Fruit fly (Drosophila melanogaster) whole organism, wandering third instar larva: Measurements from ENCODE around the gene Ndc1.

Source experiments
- Abd-B ChIP-seq: fragments of >200 bp; optimal IDR thresholded peaks from 2 replicates; lab custom pipeline; 2017; ENCODE audit warnings: missing biosample characterization, missing genetic modification characterization
- CG32264 ChIP-seq: fragments of 200-800 bp; sonication (Bioruptor generic); optimal IDR thresholded peaks from 2 replicates; lab custom pipeline; 2016; ENCODE audit warnings: missing biosample characterization, missing genetic modification characterization
- CG9705 ChIP-seq: fragments of 200-800 bp; sonication (Bioruptor generic); optimal IDR thresholded peaks from 2 replicates; lab custom pipeline; 2018; ENCODE audit warnings: missing biosample characterization, mild to moderate bottlenecking, missing genetic modification characterization
- CrebA ChIP-seq: fragments of 200-800 bp; sonication (Bioruptor generic); optimal IDR thresholded peaks from 2 replicates; lab custom pipeline; 2016; ENCODE audit warnings: missing biosample characterization, mild to moderate bottlenecking, missing genetic modification characterization, borderline replicate concordance
- Dfd ChIP-seq: fragments of >200 bp; optimal IDR thresholded peaks from 2 replicates; lab custom pipeline; 2017; ENCODE audit warnings: missing biosample characterization, missing genetic modification characterization
- Dif ChIP-seq: fragments of 200-275, 200-300 bp; sonication (Bioruptor generic); optimal IDR thresholded peaks from 2 replicates; lab custom pipeline; 2018; ENCODE audit warnings: missing biosample characterization, missing genetic modification characterization; ENCODE audit not compliant: partially characterized antibody
- GATAd ChIP-seq: sonication (Bioruptor generic); optimal IDR thresholded peaks from 2 replicates; lab custom pipeline; 2016; ENCODE audit warnings: missing biosample characterization, missing genetic modification characterization
- HLH106 ChIP-seq: fragments of 200-800 bp; optimal IDR thresholded peaks from 3 replicates; lab custom pipeline; 2019; ENCODE audit warnings: missing biosample characterization, mild to moderate bottlenecking, missing genetic modification characterization, moderate library complexity
- Hnf4 ChIP-seq: fragments of 200-800 bp; sonication (Bioruptor generic); optimal IDR thresholded peaks from 2 replicates; lab custom pipeline; 2016; ENCODE audit warnings: missing biosample characterization, mild to moderate bottlenecking, missing genetic modification characterization
- Hr78 ChIP-seq: fragments of >200 bp; optimal IDR thresholded peaks from 2 replicates; lab custom pipeline; 2017; ENCODE audit warnings: missing biosample characterization, missing genetic modification characterization
- Hr83 ChIP-seq: fragments of 200-300 bp; sonication (Bioruptor generic); optimal IDR thresholded peaks from 2 replicates; lab custom pipeline; 2016; ENCODE audit warnings: missing biosample characterization, mild to moderate bottlenecking, missing genetic modification characterization, moderate library complexity; ENCODE audit not compliant: poor library complexity, severe bottlenecking
- Jra ChIP-seq: sonication (Bioruptor generic); optimal IDR thresholded peaks from 2 replicates; lab custom pipeline; 2016; ENCODE audit warnings: missing biosample characterization, missing genetic modification characterization
- Mio ChIP-seq: sonication (Bioruptor generic); optimal IDR thresholded peaks from 2 replicates; lab custom pipeline; 2016; ENCODE audit warnings: missing biosample characterization, missing genetic modification characterization
- Myc ChIP-seq: fragments of >200 bp; optimal IDR thresholded peaks from 2 replicates; lab custom pipeline; 2017
- N ChIP-seq: fragments of >200 bp; optimal IDR thresholded peaks from 2 replicates; lab custom pipeline; 2018; ENCODE audit warnings: missing biosample characterization, missing external identifiers, missing genetic modification characterization
- OdsH ChIP-seq: fragments of 200-800 bp; sonication (Bioruptor generic); optimal IDR thresholded peaks from 2 replicates; lab custom pipeline; 2016; ENCODE audit warnings: missing biosample characterization, mild to moderate bottlenecking, missing genetic modification characterization
- Rel ChIP-seq, 2 experiments: fragments of 200-800 bp; sonication (Bioruptor generic) in 1 of 2; optimal IDR thresholded peaks; 2 replicates in 1 of 2; 3 replicates in 1 of 2; lab custom pipeline; 2016 to 2019; ENCODE audit warnings: mild to moderate bottlenecking in 2 of 2, missing biosample characterization in 2 of 2, missing genetic modification characterization in 2 of 2, moderate library complexity in 1 of 2
- Sp1 ChIP-seq: fragments of 200-800 bp; sonication (Bioruptor generic); optimal IDR thresholded peaks from 3 replicates; lab custom pipeline; 2019; ENCODE audit warnings: missing biosample characterization, mild to moderate bottlenecking, missing genetic modification characterization, moderate library complexity
- Vsx2 ChIP-seq: fragments of 200-300, 225-300 bp; sonication (Bioruptor generic); optimal IDR thresholded peaks from 2 replicates; lab custom pipeline; 2018; ENCODE audit warnings: missing biosample characterization, missing genetic modification characterization; ENCODE audit not compliant: partially characterized antibody
- br ChIP-seq: fragments of 200-800 bp; sonication (Bioruptor generic); optimal IDR thresholded peaks from 2 replicates; lab custom pipeline; 2016; ENCODE audit warnings: missing biosample characterization, missing genetic modification characterization
- brk ChIP-seq: fragments of 200-800 bp; sonication (Bioruptor generic); optimal IDR thresholded peaks from 2 replicates; lab custom pipeline; 2016; ENCODE audit warnings: missing biosample characterization, mild to moderate bottlenecking, missing genetic modification characterization
- dl ChIP-seq, 2 experiments: fragments of 175-275, 200-275 bp in 1 of 2; fragments of 200-275 bp in 1 of 2; sonication (Bioruptor generic); optimal IDR thresholded peaks; lab custom pipeline; 2018; ENCODE audit warnings: mild to moderate bottlenecking in 2 of 2, missing biosample characterization in 2 of 2, missing genetic modification characterization in 2 of 2, moderate library complexity in 2 of 2; ENCODE audit not compliant: partially characterized antibody in 2 of 2, insufficient read depth in 1 of 2
- dmrt93B ChIP-seq: fragments of 200-800 bp; sonication (Bioruptor generic); optimal IDR thresholded peaks from 2 replicates; lab custom pipeline; 2018; ENCODE audit warnings: missing biosample characterization, mild to moderate bottlenecking, missing genetic modification characterization
- dsf ChIP-seq: sonication (Bioruptor generic); optimal IDR thresholded peaks from 2 replicates; lab custom pipeline; 2016; ENCODE audit warnings: missing biosample characterization, missing genetic modification characterization, borderline replicate concordance
- ey ChIP-seq: fragments of 200-800 bp; sonication (Bioruptor generic); optimal IDR thresholded peaks from 2 replicates; lab custom pipeline; 2016; ENCODE audit warnings: missing biosample characterization, missing genetic modification characterization
- foxo ChIP-seq, 2 experiments: fragments of 200-800 bp; sonication (Bioruptor generic); optimal IDR thresholded peaks; 2 replicates in 1 of 2; 3 replicates in 1 of 2; lab custom pipeline; 2016 to 2017; ENCODE audit warnings: missing biosample characterization in 2 of 2, missing genetic modification characterization in 2 of 2
- fru ChIP-seq: fragments of 200-800 bp; sonication (Bioruptor generic); optimal IDR thresholded peaks from 3 replicates; lab custom pipeline; 2016; ENCODE audit warnings: missing biosample characterization, mild to moderate bottlenecking, missing genetic modification characterization
- h ChIP-seq: fragments of 200-800 bp; sonication (Bioruptor generic); optimal IDR thresholded peaks from 3 replicates; lab custom pipeline; 2016; ENCODE audit warnings: missing biosample characterization, mild to moderate bottlenecking, missing genetic modification characterization
- jim ChIP-seq: fragments of 175-275, 200-325 bp; sonication (Bioruptor generic); optimal IDR thresholded peaks from 2 replicates; lab custom pipeline; 2016; ENCODE audit warnings: missing biosample characterization, mild to moderate bottlenecking, missing genetic modification characterization
- lola ChIP-seq: fragments of >200 bp; optimal IDR thresholded peaks from 2 replicates; lab custom pipeline; 2017; ENCODE audit warnings: missing biosample characterization, missing genetic modification characterization
- pan ChIP-seq: fragments of >200 bp; optimal IDR thresholded peaks from 2 replicates; lab custom pipeline; 2017
- psq ChIP-seq: fragments of 200-800 bp; sonication (Bioruptor generic); optimal IDR thresholded peaks from 3 replicates; lab custom pipeline; 2017; ENCODE audit warnings: missing biosample characterization, mild to moderate bottlenecking, missing genetic modification characterization, moderate library complexity
- rgr ChIP-seq: fragments of 200-800 bp; sonication (Bioruptor generic); optimal IDR thresholded peaks from 3 replicates; lab custom pipeline; 2016; ENCODE audit warnings: missing biosample characterization, mild to moderate bottlenecking, missing genetic modification characterization
- sage ChIP-seq: fragments of 200-800 bp; sonication (Bioruptor generic); optimal IDR thresholded peaks from 2 replicates; lab custom pipeline; 2016; ENCODE audit warnings: missing biosample characterization, mild to moderate bottlenecking, missing genetic modification characterization
- sv ChIP-seq: fragments of 200-800 bp; sonication (Bioruptor generic); optimal IDR thresholded peaks from 3 replicates; lab custom pipeline; 2016; ENCODE audit warnings: missing biosample characterization, missing genetic modification characterization
- tai ChIP-seq: sonication (Bioruptor generic); optimal IDR thresholded peaks from 2 replicates; lab custom pipeline; 2016; ENCODE audit warnings: missing biosample characterization, missing genetic modification characterization
- usp ChIP-seq: fragments of >200 bp; optimal IDR thresholded peaks from 2 replicates; lab custom pipeline; 2017; ENCODE audit warnings: missing biosample characterization, missing genetic modification characterization
- woc ChIP-seq: sonication (Bioruptor generic); optimal IDR thresholded peaks from 2 replicates; lab custom pipeline; 2016; ENCODE audit warnings: missing biosample characterization, mild to moderate bottlenecking, missing genetic modification characterization

Gene Ndc1

DNA sequence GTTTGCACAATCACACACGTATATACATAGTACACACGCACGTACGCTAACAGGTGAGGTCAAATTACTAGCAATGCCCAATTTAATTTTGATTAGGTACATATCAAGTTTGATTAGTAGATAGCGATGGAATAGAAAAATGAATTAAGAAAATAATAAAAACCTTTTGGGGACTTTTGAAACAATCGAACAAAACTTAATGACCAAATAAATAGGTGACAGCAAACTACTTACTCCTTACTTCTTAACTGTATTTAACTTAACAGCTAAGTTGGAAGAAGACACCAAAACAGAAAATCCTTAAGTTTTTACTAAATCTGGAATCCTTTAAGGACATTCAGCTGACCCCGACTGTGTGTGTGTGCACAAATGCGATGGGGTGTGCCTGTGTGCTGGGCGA, 22.2 kb upstream of the Ndc1 start:
- no peak for TF ChIP-seq pan (lab: Kevin White, UChicago)
- no peak for TF ChIP-seq Hr83 (GFP tag; lab: Kevin White, UChicago)
- TF ChIP-seq Vsx2 (GFP tag; lab: Kevin White, UChicago) = no peak
- TF ChIP-seq fru = no peak
- no peak for TF ChIP-seq N
- no peak for TF ChIP-seq Mio (GFP tag; lab: Kevin White, UChicago)
- TF ChIP-seq woc = no peak

DNA sequence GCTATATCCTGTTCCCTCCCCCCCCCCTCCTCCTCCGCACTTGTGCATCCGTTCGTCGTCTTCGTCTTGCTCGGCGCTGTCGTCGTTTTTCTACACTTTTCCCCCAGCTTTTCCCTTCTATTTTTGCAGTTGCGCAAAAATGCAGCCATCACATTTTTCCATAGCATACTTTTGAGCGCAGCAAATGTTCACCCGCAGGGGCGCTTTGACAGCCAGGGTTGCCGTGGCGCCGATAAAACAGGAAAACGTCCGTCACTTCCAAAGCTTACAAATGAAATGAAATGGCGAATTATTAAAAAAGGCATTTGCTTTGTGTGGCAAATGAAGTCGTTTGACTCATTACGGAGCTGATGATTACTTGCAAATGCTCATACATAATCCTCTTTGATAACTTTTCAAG, 21.6 kb upstream of the Ndc1 start:
- no peak for TF ChIP-seq lola (GFP tag; lab: Kevin White, UChicago)
- no peak for TF ChIP-seq tai (GFP tag; lab: Kevin White, UChicago)
- TF ChIP-seq N = no peak
- TF ChIP-seq CrebA (GFP tag; lab: Kevin White, UChicago) = no peak
- no peak for TF ChIP-seq Rel (GFP tag; optimal IDR thresholded peaks at IDR 0.05; lab: Kevin White, UChicago)
- TF ChIP-seq Rel (tag; optimal IDR thresholded peaks at IDR 0.05; lab: Kevin White, UChicago) = peak; percentile 26

DNA sequence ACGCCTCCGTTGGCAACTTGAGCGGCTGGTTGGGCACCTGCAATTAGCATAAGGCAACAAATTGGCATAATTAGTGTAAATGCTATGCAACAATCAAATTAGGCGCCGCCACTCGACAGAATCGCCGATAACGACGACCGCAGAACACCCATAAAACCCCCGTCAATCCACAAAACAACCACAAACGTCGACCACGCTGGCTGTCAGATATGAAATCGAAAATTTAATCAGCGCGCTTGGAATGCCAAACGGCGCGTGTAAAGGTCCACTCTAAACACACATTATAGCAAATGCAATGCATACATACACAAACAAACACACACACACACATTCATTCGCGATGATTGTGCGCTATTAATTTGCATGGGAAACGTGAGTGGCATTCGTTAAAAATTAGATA, 20.8 kb upstream of the Ndc1 start:
- TF ChIP-seq lola (GFP tag; lab: Kevin White, UChicago) (no peak), Rel (GFP tag; optimal IDR thresholded peaks at IDR 0.05; lab: Kevin White, UChicago) (no peak), Rel (tag; optimal IDR thresholded peaks at IDR 0.05; lab: Kevin White, UChicago) (peak; percentile 71)

DNA sequence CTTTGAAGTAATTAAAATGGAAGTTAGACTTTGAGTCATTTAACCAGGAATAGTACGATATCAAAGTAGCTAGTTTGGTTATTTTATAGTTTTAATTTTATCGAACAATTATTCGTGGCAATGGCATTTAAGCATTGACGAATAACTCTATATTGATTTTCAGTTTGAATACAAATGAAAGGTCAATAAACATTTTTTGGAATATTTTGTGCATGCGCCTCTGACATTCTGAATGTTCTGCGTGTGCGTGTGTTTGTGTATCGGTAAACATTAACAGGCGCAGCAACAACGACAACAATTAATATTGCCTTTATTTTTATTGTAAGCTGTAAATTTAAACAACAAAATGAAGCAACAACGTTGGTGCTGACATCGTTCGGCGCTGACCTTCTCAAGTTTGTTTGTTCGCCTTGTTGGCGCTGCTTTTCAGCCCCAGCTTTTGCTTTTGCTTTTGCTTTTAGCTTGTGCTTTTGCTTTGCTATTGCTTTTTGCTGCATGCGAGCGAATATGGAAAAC, 14.8 kb upstream of the Ndc1 start:
- peak; percentile 67 for TF ChIP-seq br
- no peak for TF ChIP-seq lola (GFP tag; lab: Kevin White, UChicago)
- peak; percentile 7 for TF ChIP-seq Jra (GFP tag; lab: Kevin White, UChicago)
- no peak for TF ChIP-seq pan (lab: Kevin White, UChicago)
- TF ChIP-seq sage (GFP tag; lab: Kevin White, UChicago) = no peak
- TF ChIP-seq Mio (GFP tag; lab: Kevin White, UChicago) = no peak
- TF ChIP-seq Abd-B (GFP tag; lab: Kevin White, UChicago) = no peak
- no peak for TF ChIP-seq dl (GFP tag; optimal IDR thresholded peaks at IDR 0.05; lab: Kevin White, UChicago; ENCODE audit: insufficient read depth in 1 of 2, partially characterized antibody in 2 of 2)
- TF ChIP-seq CG9705 (GFP tag; lab: Kevin White, UChicago) = no peak
- TF ChIP-seq CrebA (GFP tag; lab: Kevin White, UChicago) = no peak
- TF ChIP-seq usp = no peak
- peak; percentile 26 for TF ChIP-seq woc
- TF ChIP-seq Hnf4 (GFP tag; lab: Kevin White, UChicago) = peak; percentile 26
- no peak for TF ChIP-seq dsf (GFP tag; lab: Kevin White, UChicago)
- TF ChIP-seq OdsH = peak; percentile 67
- no peak for TF ChIP-seq N
- TF ChIP-seq dmrt93B = peak; percentile 48
- TF ChIP-seq sv (GFP tag; lab: Kevin White, UChicago) = no peak
- no peak for TF ChIP-seq Hr78 (GFP tag; lab: Kevin White, UChicago)
- no peak for TF ChIP-seq Rel (GFP tag; optimal IDR thresholded peaks at IDR 0.05; lab: Kevin White, UChicago)
- TF ChIP-seq Rel (tag; optimal IDR thresholded peaks at IDR 0.05; lab: Kevin White, UChicago) = no peak
- no peak for TF ChIP-seq Vsx2 (GFP tag; lab: Kevin White, UChicago)
- TF ChIP-seq HLH106 (tag; lab: Kevin White, UChicago) = peak; percentile 55
- TF ChIP-seq Dif (GFP tag; lab: Kevin White, UChicago) = no peak
- TF ChIP-seq Myc (lab: Kevin White, UChicago) = no peak
- TF ChIP-seq tai (GFP tag; lab: Kevin White, UChicago) = peak; percentile 71
- no peak for TF ChIP-seq jim (GFP tag; lab: Kevin White, UChicago)
- TF ChIP-seq Hr83 (GFP tag; lab: Kevin White, UChicago) = no peak
- TF ChIP-seq Sp1 (GFP tag; lab: Kevin White, UChicago) = peak; percentile 62
- peak; percentile 49 for TF ChIP-seq brk (GFP tag; lab: Kevin White, UChicago)
- TF ChIP-seq rgr (GFP tag; lab: Kevin White, UChicago) = peak; percentile 72
- TF ChIP-seq h (GFP tag; lab: Kevin White, UChicago) = peak; percentile 75
- no peak for TF ChIP-seq CG32264 (GFP tag; lab: Kevin White, UChicago)
- TF ChIP-seq GATAd (GFP tag; lab: Kevin White, UChicago) = no peak
- peak; percentile 63 for TF ChIP-seq ey (GFP tag; lab: Kevin White, UChicago)
- peak in 1 of 2 experiments; percentile 53 for TF ChIP-seq foxo (GFP tag; optimal IDR thresholded peaks at IDR 0.05; lab: Kevin White, UChicago)
- TF ChIP-seq psq (GFP tag; lab: Kevin White, UChicago) = peak; percentile 61
- TF ChIP-seq Dfd (GFP tag; lab: Kevin White, UChicago) = no peak
- TF ChIP-seq fru = peak; percentile 53
